Worm (Caenorhabditis elegans) whole organism, L4 larva: Measurements from ENCODE around the gene npr-26.

ENCODE experiments used
- D1046.2 ChIP-seq: fragments of 200-800 bp; sonication (Bioruptor generic); IDR thresholded peaks from 2 replicates; pipeline ENCODE4 v1.3.6; 2022; ENCODE audit warnings: missing genetic modification characterization, missing compliant biosample characterization
- F10B5.3 ChIP-seq: sonication (generic microtip); optimal IDR thresholded peaks from 2 replicates; lab custom pipeline; 2016; ENCODE audit warnings: mild to moderate bottlenecking, missing genetic modification characterization, missing compliant biosample characterization
- Y5F2A.4 ChIP-seq: fragments of 200-800 bp; sonication (Bioruptor generic); optimal IDR thresholded peaks from 2 replicates; lab custom pipeline; 2018; ENCODE audit warnings: mild to moderate bottlenecking, missing genetic modification characterization, missing compliant biosample characterization
- aha-1 ChIP-seq: fragments of 150-350 bp; peaks from one replicate; lab custom pipeline; 2014; ENCODE audit warnings: missing biosample characterization, missing genetic modification characterization
- ceh-32 ChIP-seq: sonication (generic microtip); optimal IDR thresholded peaks from 2 replicates; lab custom pipeline; 2016; ENCODE audit warnings: mild to moderate bottlenecking, missing genetic modification characterization, missing compliant biosample characterization; ENCODE audit not compliant: poor library complexity
- ceh-44 ChIP-seq: fragments of 200-800 bp; sonication (Bioruptor generic); IDR thresholded peaks from 2 replicates; pipeline ENCODE4 v1.3.6; 2022; ENCODE audit warnings: missing genetic modification reagents, missing genetic modification characterization, missing compliant biosample characterization
- ceh-82 ChIP-seq: sonication (generic microtip); optimal IDR thresholded peaks from 2 replicates; lab custom pipeline; 2017; ENCODE audit warnings: missing biosample characterization, missing genetic modification characterization
- ces-1 ChIP-seq: fragments of 150-350 bp; sonication (generic microtip); optimal IDR thresholded peaks from 4 replicates; lab custom pipeline; 2014; ENCODE audit warnings: missing biosample characterization, missing genetic modification reagents, missing genetic modification characterization
- cey-2 ChIP-seq: sonication (generic microtip); optimal IDR thresholded peaks from 3 replicates; lab custom pipeline; 2017; ENCODE audit warnings: missing genetic modification characterization, mild to moderate bottlenecking, missing compliant biosample characterization, antibody characterized with exemption, borderline replicate concordance; ENCODE audit not compliant: insufficient read depth
- daf-16 ChIP-seq, 3 experiments: sonication (generic microtip); optimal IDR thresholded peaks; 2 replicates each; lab custom pipeline; 2016 to 2017; ENCODE audit warnings: missing genetic modification characterization in 3 of 3, missing genetic modification reagents in 3 of 3, mild to moderate bottlenecking in 2 of 3, missing compliant biosample characterization in 2 of 3, missing biosample characterization in 1 of 3, moderate library complexity in 1 of 3
- dmd-6 ChIP-seq: fragments of 200-800 bp; sonication (Bioruptor generic); IDR thresholded peaks from 2 replicates; pipeline ENCODE4 v1.3.6; 2022; ENCODE audit warnings: missing genetic modification reagents, missing genetic modification characterization, missing compliant biosample characterization
- dve-1 ChIP-seq: sonication (generic microtip); optimal IDR thresholded peaks from 2 replicates; lab custom pipeline; 2017; ENCODE audit warnings: antibody characterized with exemption, mild to moderate bottlenecking, missing genetic modification characterization, missing compliant biosample characterization; ENCODE audit not compliant: insufficient read depth
- egl-27 ChIP-seq: sonication (generic microtip); optimal IDR thresholded peaks from 3 replicates; lab custom pipeline; 2017; ENCODE audit warnings: missing biosample characterization, missing genetic modification reagents, missing genetic modification characterization
- egl-43 ChIP-seq: fragments of 200-800 bp; sonication (Bioruptor generic); IDR thresholded peaks from 2 replicates; pipeline ENCODE4 v1.3.6; 2022; ENCODE audit warnings: missing genetic modification reagents, missing genetic modification characterization, missing compliant biosample characterization
- fos-1 ChIP-seq: fragments of 150-350 bp; optimal IDR thresholded peaks from 2 replicates; lab custom pipeline; 2014; ENCODE audit warnings: missing biosample characterization, missing genetic modification characterization
- hlh-11 ChIP-seq: fragments of 200-800 bp; sonication (Bioruptor generic); optimal IDR thresholded peaks from 2 replicates; lab custom pipeline; 2018; ENCODE audit warnings: mild to moderate bottlenecking, missing genetic modification characterization, missing compliant biosample characterization
- hlh-30 ChIP-seq: sonication (generic microtip); optimal IDR thresholded peaks from 2 replicates; lab custom pipeline; 2017; ENCODE audit warnings: antibody characterized with exemption, mild to moderate bottlenecking, missing genetic modification characterization, missing compliant biosample characterization; ENCODE audit not compliant: insufficient read depth
- hmg-1.1 ChIP-seq: fragments of 200-800 bp; sonication (Bioruptor generic); IDR thresholded peaks from 2 replicates; pipeline ENCODE4 v1.3.6; 2022; ENCODE audit warnings: missing genetic modification reagents, missing genetic modification characterization, missing compliant biosample characterization
- jun-1 ChIP-seq: fragments of 150-350 bp; optimal IDR thresholded peaks from 2 replicates; lab custom pipeline; 2014; ENCODE audit warnings: missing biosample characterization, missing genetic modification reagents, missing genetic modification characterization
- lin-38 ChIP-seq: fragments of 200-800 bp; sonication (Bioruptor generic); IDR thresholded peaks from 2 replicates; pipeline ENCODE4 v1.3.6; 2022; ENCODE audit warnings: missing genetic modification reagents, missing genetic modification characterization, missing compliant biosample characterization
- lin-39 ChIP-seq: fragments of 150-350 bp; optimal IDR thresholded peaks from 2 replicates; lab custom pipeline; 2014; ENCODE audit warnings: missing biosample characterization, missing genetic modification reagents, missing genetic modification characterization
- lir-3 ChIP-seq: sonication (generic microtip); optimal IDR thresholded peaks from 2 replicates; lab custom pipeline; 2016; ENCODE audit warnings: mild to moderate bottlenecking, missing genetic modification characterization, missing compliant biosample characterization
- madf-5 ChIP-seq, 2 experiments: fragments of 200-800 bp; sonication (Bioruptor generic); IDR thresholded peaks; 2 replicates each; pipeline ENCODE4 v1.3.6; 2022; ENCODE audit warnings: missing compliant biosample characterization in 2 of 2, missing genetic modification characterization in 2 of 2
- mep-1 ChIP-seq: fragments of 150-350 bp; sonication (generic microtip); optimal IDR thresholded peaks from 3 replicates; lab custom pipeline; 2014; ENCODE audit warnings: missing biosample characterization, missing genetic modification characterization
- mxl-2 ChIP-seq: fragments of 200-800 bp; sonication (Bioruptor generic); conservative IDR thresholded peaks from 2 replicates; pipeline ENCODE4 v1.3.6; 2022; ENCODE audit warnings: missing genetic modification reagents, missing genetic modification characterization, missing compliant biosample characterization
- mxl-3 ChIP-seq: fragments of 200-800 bp; sonication (Bioruptor generic); optimal IDR thresholded peaks from 2 replicates; lab custom pipeline; 2018; ENCODE audit warnings: mild to moderate bottlenecking, missing genetic modification characterization, missing compliant biosample characterization
- nhr-11 ChIP-seq: fragments of 150-350 bp; optimal IDR thresholded peaks from 2 replicates; lab custom pipeline; 2014; ENCODE audit warnings: missing biosample characterization, missing genetic modification characterization
- nhr-111 ChIP-seq: fragments of 200-800 bp; sonication (Bioruptor generic); optimal IDR thresholded peaks from 2 replicates; lab custom pipeline; 2018; ENCODE audit warnings: mild to moderate bottlenecking, missing genetic modification characterization, missing compliant biosample characterization
- nhr-28 ChIP-seq: fragments of 150-350 bp; optimal IDR thresholded peaks from 2 replicates; lab custom pipeline; 2014; ENCODE audit warnings: missing biosample characterization, missing genetic modification characterization
- nhr-41 ChIP-seq: fragments of 200-800 bp; sonication (Bioruptor generic); IDR thresholded peaks from 2 replicates; pipeline ENCODE4 v1.3.6; 2022; ENCODE audit warnings: missing genetic modification reagents, missing genetic modification characterization, missing compliant biosample characterization
- nhr-48 ChIP-seq: sonication (generic microtip); optimal IDR thresholded peaks from 2 replicates; lab custom pipeline; 2016; ENCODE audit warnings: mild to moderate bottlenecking, missing genetic modification characterization, missing compliant biosample characterization
- nhr-77 ChIP-seq: fragments of 150-350 bp; optimal IDR thresholded peaks from 2 replicates; lab custom pipeline; 2014; ENCODE audit warnings: missing biosample characterization, missing genetic modification characterization
- php-3 ChIP-seq: fragments of 200-800 bp; sonication (Bioruptor generic); IDR thresholded peaks from 2 replicates; pipeline ENCODE4 v1.3.6; 2022; ENCODE audit warnings: missing genetic modification reagents, missing genetic modification characterization, missing compliant biosample characterization
- pqm-1 ChIP-seq: sonication (generic microtip); optimal IDR thresholded peaks from 2 replicates; lab custom pipeline; 2017; ENCODE audit warnings: missing biosample characterization, missing genetic modification characterization
- rbr-2 ChIP-seq: sonication (generic microtip); optimal IDR thresholded peaks from 2 replicates; lab custom pipeline; 2016; ENCODE audit warnings: missing genotype, missing genetic modification characterization, missing compliant biosample characterization
- saeg-2 ChIP-seq: fragments of 200-800 bp; sonication (Bioruptor generic); IDR thresholded peaks from 2 replicates; pipeline ENCODE4 v1.3.6; 2022; ENCODE audit warnings: missing genetic modification reagents, missing genetic modification characterization, missing compliant biosample characterization
- sdz-12 ChIP-seq: fragments of 200-800 bp; sonication (Bioruptor generic); optimal IDR thresholded peaks from 2 replicates; lab custom pipeline; 2018; ENCODE audit warnings: mild to moderate bottlenecking, missing genetic modification characterization, missing compliant biosample characterization
- spr-3 ChIP-seq: fragments of 200-800 bp; sonication (Bioruptor generic); optimal IDR thresholded peaks from 2 replicates; lab custom pipeline; 2018; ENCODE audit warnings: mild to moderate bottlenecking, missing genetic modification characterization, missing compliant biosample characterization
- unc-130 ChIP-seq: sonication (generic microtip); optimal IDR thresholded peaks from 2 replicates; lab custom pipeline; 2016; ENCODE audit warnings: missing genetic modification reagents, missing genetic modification characterization, missing compliant biosample characterization
- unc-39 ChIP-seq: sonication (generic microtip); optimal IDR thresholded peaks from 2 replicates; lab custom pipeline; 2017; ENCODE audit warnings: missing biosample characterization, missing genetic modification characterization
- unc-62 ChIP-seq, 3 experiments: fragments of 150-350 bp in 1 of 3; sonication (generic microtip); optimal IDR thresholded peaks in 2 of 3; peaks in 1 of 3; 1 replicate in 1 of 3; 2 replicates in 2 of 3; lab custom pipeline; 2014 to 2017; ENCODE audit warnings: missing biosample characterization in 3 of 3, missing genetic modification characterization in 3 of 3, missing genetic modification reagents in 3 of 3, missing genotype in 1 of 3
- vab-7 ChIP-seq: fragments of 200-800 bp; sonication (Bioruptor generic); IDR thresholded peaks from 2 replicates; pipeline ENCODE4 v1.3.6; 2022; ENCODE audit warnings: missing genetic modification reagents, missing genetic modification characterization, missing compliant biosample characterization
- zip-2 ChIP-seq: fragments of 150-350 bp; optimal IDR thresholded peaks from 2 replicates; lab custom pipeline; 2014; ENCODE audit warnings: missing biosample characterization, missing genetic modification characterization
- ztf-11 ChIP-seq: fragments of 150-350 bp; optimal IDR thresholded peaks from 2 replicates; lab custom pipeline; 2014; ENCODE audit warnings: missing biosample characterization, missing genetic modification characterization
- ztf-7 ChIP-seq: fragments of 150-350 bp; optimal IDR thresholded peaks from 2 replicates; lab custom pipeline; 2014; ENCODE audit warnings: missing biosample characterization, missing genetic modification characterization

Gene npr-26

ce11 chrIV:17417723-17418122, at the start of gene npr-26:
Gene npr-26, minus strand, starts transcription at chrIV:17417823.
- TF ChIP-seq ceh-82 (tag; lab: Kevin White, UChicago) (no peak), D1046.2 (GFP tag; lab: Robert Waterston, UW) (no peak), unc-39 (no peak), pqm-1 (tag; lab: Kevin White, UChicago) (no peak), hmg-1.1 (GFP tag; lab: Robert Waterston, UW) (no peak), ztf-11 (tag; lab: Kevin White, UChicago) (no peak), mxl-3 (GFP tag; lab: Kevin White, UChicago) (no peak), ceh-44 (GFP tag; lab: Robert Waterston, UW) (no peak), nhr-48 (tag; lab: Kevin White, UChicago) (no peak), zip-2 (no peak), hlh-30 (tag; lab: Kevin White, UChicago) (no peak), rbr-2 (tag; lab: Kevin White, UChicago) (no peak), egl-43 (GFP tag; lab: Robert Waterston, UW) (no peak), lir-3 (no peak), jun-1 (tag; lab: Kevin White, UChicago) (no peak), vab-7 (GFP tag; lab: Robert Waterston, UW) (no peak), F10B5.3 (tag; lab: Kevin White, UChicago) (no peak), madf-5 (GFP tag; IDR thresholded peaks at IDR 0.05; lab: Robert Waterston, UW) (no peak), mxl-2 (GFP tag; lab: Robert Waterston, UW) (no peak)

ce11 chrIV:17467325-17467724, 49.7 kb upstream of the npr-26 start, which contains the start of gene elo-2:
Gene elo-2, minus strand, starts transcription at chrIV:17467408.
- TF ChIP-seq nhr-28 (tag; lab: Kevin White, UChicago) = peak; percentile 62
- no peak for TF ChIP-seq ztf-7 (tag; lab: Kevin White, UChicago)
- no peak for TF ChIP-seq ceh-32 (tag; lab: Kevin White, UChicago)
- TF ChIP-seq aha-1 (tag; lab: Kevin White, UChicago) = peak; percentile 91
- no peak for TF ChIP-seq Y5F2A.4 (GFP tag; lab: Kevin White, UChicago)
- TF ChIP-seq daf-16 (GFP tag; optimal IDR thresholded peaks at IDR 0.05; lab: Kevin White, UChicago) = no peak
- TF ChIP-seq daf-16 (tag; optimal IDR thresholded peaks at IDR 0.05; lab: Kevin White, UChicago) = peak; percentile 53
- no peak for TF ChIP-seq sdz-12 (GFP tag; lab: Kevin White, UChicago)
- TF ChIP-seq nhr-77 (tag; lab: Kevin White, UChicago) = peak; percentile 7
- TF ChIP-seq nhr-11 = no peak
- TF ChIP-seq mep-1 (tag; lab: Kevin White, UChicago) = no peak
- TF ChIP-seq php-3 (GFP tag; lab: Robert Waterston, UW) = peak; percentile 65; the same call in 1 of the 2 replicates
- peak; percentile 24 for TF ChIP-seq pqm-1 (tag; lab: Kevin White, UChicago)
- TF ChIP-seq lir-3 = no peak
- TF ChIP-seq dve-1 (tag; lab: Kevin White, UChicago) = peak; percentile 65
- TF ChIP-seq unc-62 (GFP tag; optimal IDR thresholded peaks at IDR 0.05 in 1 of 2; lab: Kevin White, UChicago) = no peak
- no peak for TF ChIP-seq unc-62 (tag; optimal IDR thresholded peaks at IDR 0.05; lab: Kevin White, UChicago)
- TF ChIP-seq fos-1 (tag; lab: Kevin White, UChicago) = no peak
- TF ChIP-seq zip-2 = no peak
- no peak for TF ChIP-seq saeg-2 (GFP tag; lab: Robert Waterston, UW)
- TF ChIP-seq hlh-11 = peak; percentile 66
- TF ChIP-seq dmd-6 = peak; percentile 72
- TF ChIP-seq ztf-11 (tag; lab: Kevin White, UChicago) = no peak
- no peak for TF ChIP-seq lin-39
- TF ChIP-seq, all 104 proteins: peak for 9

ce11 chrIV:17465886-17466285, 48.3 kb upstream of the npr-26 start, which contains the start of gene F11E6.6:
Gene F11E6.6, minus strand, starts transcription at chrIV:17465986.
- TF ChIP-seq pqm-1 (tag; lab: Kevin White, UChicago) (peak; percentile 46), lin-38 (GFP tag; lab: Robert Waterston, UW) (no peak), hlh-30 (tag; lab: Kevin White, UChicago) (no peak), dmd-6 (0 out of 2 replicates have a peak, but pooled peaks have one; percentile 8), cey-2 (tag; lab: Kevin White, UChicago) (no peak), daf-16 (GFP tag; optimal IDR thresholded peaks at IDR 0.05; lab: Kevin White, UChicago) (no peak), daf-16 (tag; optimal IDR thresholded peaks at IDR 0.05; lab: Kevin White, UChicago) (peak; percentile 23), unc-130 (GFP tag; lab: Kevin White, UChicago) (no peak), nhr-41 (GFP tag; lab: Robert Waterston, UW) (no peak), nhr-77 (tag; lab: Kevin White, UChicago) (peak; percentile 23), spr-3 (GFP tag; lab: Kevin White, UChicago) (no peak), egl-27 (no peak), nhr-111 (no peak), ces-1 (GFP tag; lab: Kevin White, UChicago) (no peak)
